Fruit fly (Drosophila melanogaster) whole organism, pupa: ENCODE data around the gene gcm2.

Experiments
- CG15710 ChIP-seq: fragments of 200-800 bp; sonication (Bioruptor generic); optimal IDR thresholded peaks from 2 replicates; lab custom pipeline; 2018; ENCODE audit warnings: missing biosample characterization, mild to moderate bottlenecking, missing genetic modification characterization, moderate library complexity
- CG34367 ChIP-seq: fragments of 200-800 bp; sonication (Bioruptor generic); optimal IDR thresholded peaks from 2 replicates; lab custom pipeline; 2018; ENCODE audit warnings: missing biosample characterization, mild to moderate bottlenecking, missing genetic modification characterization
- CG8159 ChIP-seq: fragments of 200-800 bp; sonication (Bioruptor generic); optimal IDR thresholded peaks from 3 replicates; lab custom pipeline; 2018; ENCODE audit warnings: missing biosample characterization, mild to moderate bottlenecking, missing genetic modification characterization, moderate library complexity
- CG8301 ChIP-seq: fragments of 200-800 bp; sonication (Bioruptor generic); optimal IDR thresholded peaks from 2 replicates; lab custom pipeline; 2018; ENCODE audit warnings: missing biosample characterization, mild to moderate bottlenecking, missing genetic modification characterization
- CG9948 ChIP-seq: fragments of 200-800 bp; sonication (Bioruptor generic); optimal IDR thresholded peaks from 2 replicates; lab custom pipeline; 2018; ENCODE audit warnings: missing biosample characterization, mild to moderate bottlenecking, missing genetic modification characterization, moderate library complexity
- Pif1B ChIP-seq: fragments of 200-800 bp; sonication (Bioruptor generic); optimal IDR thresholded peaks from 3 replicates; lab custom pipeline; 2016; ENCODE audit warnings: missing biosample characterization, missing genetic modification characterization
- gl ChIP-seq: fragments of 200-800 bp; sonication (Bioruptor generic); optimal IDR thresholded peaks from 2 replicates; lab custom pipeline; 2018; ENCODE audit warnings: missing biosample characterization, mild to moderate bottlenecking, missing genetic modification characterization

DNA sequence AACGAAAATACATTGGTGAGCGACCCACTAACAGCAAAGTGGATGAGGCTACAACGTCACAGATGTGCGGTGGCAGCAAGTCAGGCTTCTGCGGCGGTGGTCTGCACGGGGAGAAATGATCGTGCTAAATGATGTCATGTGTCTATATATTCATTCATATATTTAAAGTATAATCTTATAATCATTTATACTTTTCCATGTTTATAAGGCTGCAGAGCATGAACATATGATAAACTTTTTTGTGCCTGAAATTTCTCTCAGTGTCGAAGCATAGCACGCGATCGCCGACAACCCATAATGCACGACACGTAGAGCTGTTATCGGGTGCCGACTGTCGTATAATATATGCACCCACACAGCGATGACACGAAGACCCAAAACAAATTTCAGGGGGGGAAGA is 10.0 kb upstream of the gcm2 start:
- peak; percentile 15 for TF ChIP-seq CG8159 (tag; lab: Kevin White, UChicago)
- TF ChIP-seq CG9948 (tag; lab: Kevin White, UChicago) = no peak
- no peak for TF ChIP-seq CG34367 (tag; lab: Kevin White, UChicago)
- no peak for TF ChIP-seq CG8301 (tag; lab: Kevin White, UChicago)
- peak; percentile 20 for TF ChIP-seq Pif1B (GFP tag; lab: Kevin White, UChicago)
- TF ChIP-seq gl (tag; lab: Kevin White, UChicago) = no peak
- TF ChIP-seq CG15710 = peak; percentile 20
